Fruit fly (Drosophila melanogaster) whole organism, embryonic: ENCODE data around the gene IleRS-m.

Source experiments
- CG12104 ChIP-seq: fragments of 200-800 bp; sonication (Bioruptor generic); optimal IDR thresholded peaks from 3 replicates; lab custom pipeline; 2016; ENCODE audit warnings: missing biosample characterization, missing genetic modification characterization
- CG12769 ChIP-seq: fragments of 200-800 bp; sonication (Bioruptor generic); optimal IDR thresholded peaks from 2 replicates; lab custom pipeline; 2019; ENCODE audit warnings: missing biosample characterization, mild to moderate bottlenecking, missing genetic modification characterization, moderate library complexity
- CG14441 ChIP-seq: fragments of 200-800 bp; sonication (Bioruptor generic); IDR thresholded peaks from 2 replicates; pipeline ENCODE4 v1.3.6; 2022; ENCODE audit warnings: missing biosample characterization, missing genetic modification characterization
- CG14667 ChIP-seq: fragments of 200-800 bp; sonication (Bioruptor generic); IDR thresholded peaks from 2 replicates; pipeline ENCODE4 v1.3.6; 2022; ENCODE audit warnings: missing biosample characterization, missing genetic modification characterization
- CG14965 ChIP-seq: fragments of 200-800 bp; sonication (Bioruptor generic); optimal IDR thresholded peaks from 2 replicates; lab custom pipeline; 2016; ENCODE audit warnings: missing biosample characterization, missing genetic modification characterization, borderline replicate concordance
- CG15601 ChIP-seq: fragments of 200-800 bp; sonication (Bioruptor generic); optimal IDR thresholded peaks from 3 replicates; lab custom pipeline; 2019; ENCODE audit warnings: missing biosample characterization, mild to moderate bottlenecking, missing genetic modification characterization, moderate library complexity
- CG15696 ChIP-seq: fragments of 200-800 bp; sonication (Bioruptor generic); optimal IDR thresholded peaks from 2 replicates; lab custom pipeline; 2019; ENCODE audit warnings: missing biosample characterization, mild to moderate bottlenecking, missing genetic modification characterization, moderate library complexity
- CG1603 ChIP-seq: fragments of 200-800 bp; sonication (Bioruptor generic); optimal IDR thresholded peaks from 2 replicates; lab custom pipeline; 2019; ENCODE audit warnings: missing biosample characterization, mild to moderate bottlenecking, missing genetic modification characterization, moderate library complexity
- CG17186 ChIP-seq: fragments of 200-800 bp; sonication (Bioruptor generic); optimal IDR thresholded peaks from 3 replicates; lab custom pipeline; 2017; ENCODE audit warnings: missing biosample characterization, missing genetic modification reagents, missing genetic modification characterization
- CG2120 ChIP-seq: fragments of 200-800 bp; sonication (Bioruptor generic); optimal IDR thresholded peaks from 3 replicates; lab custom pipeline; 2016; ENCODE audit warnings: missing biosample characterization, missing genetic modification characterization
- CG34224 ChIP-seq: fragments of 200-800 bp; sonication (Bioruptor generic); IDR thresholded peaks from 3 replicates; pipeline ENCODE4 v1.3.6; 2022; ENCODE audit warnings: missing biosample characterization, missing genetic modification characterization; ENCODE audit not compliant: partially characterized antibody
- CG3838 ChIP-seq: fragments of 200-800 bp; sonication (Bioruptor generic); optimal IDR thresholded peaks from 3 replicates; lab custom pipeline; 2016; ENCODE audit warnings: missing biosample characterization, missing genetic modification characterization
- CG3847 ChIP-seq: fragments of 200-800 bp; sonication (Bioruptor generic); IDR thresholded peaks from 2 replicates; pipeline ENCODE4 v1.3.6; 2022; ENCODE audit warnings: missing biosample characterization, missing genetic modification characterization
- CG4617 ChIP-seq: fragments of 200-800 bp; sonication (Bioruptor generic); optimal IDR thresholded peaks from 3 replicates; lab custom pipeline; 2016; ENCODE audit warnings: missing biosample characterization, missing genetic modification characterization, borderline replicate concordance
- CG4854 ChIP-seq: fragments of 200-800 bp; sonication (Bioruptor generic); optimal IDR thresholded peaks from 2 replicates; lab custom pipeline; 2016; ENCODE audit warnings: missing biosample characterization, missing genetic modification characterization, inconsistent platforms
- CG7839 ChIP-seq: fragments of 200-800 bp; sonication (Bioruptor generic); optimal IDR thresholded peaks from 3 replicates; lab custom pipeline; 2018; ENCODE audit warnings: missing biosample characterization, mild to moderate bottlenecking, missing genetic modification characterization, moderate library complexity
- CHES-1-like ChIP-seq: fragments of 200-800 bp; sonication (Bioruptor generic); optimal IDR thresholded peaks from 2 replicates; lab custom pipeline; 2016; ENCODE audit warnings: missing biosample characterization, missing genetic modification characterization
- CkIIα-i1 ChIP-seq: fragments of 200-800 bp; sonication (Bioruptor generic); IDR thresholded peaks from 2 replicates; pipeline ENCODE4 v1.3.6; 2022; ENCODE audit warnings: missing biosample characterization, missing genetic modification characterization
- Dip3 ChIP-seq: fragments of 200-800 bp; sonication (Bioruptor generic); optimal IDR thresholded peaks from 3 replicates; lab custom pipeline; 2016; ENCODE audit warnings: missing biosample characterization, missing genetic modification characterization
- Dll ChIP-seq: fragments of 200-800 bp; sonication (Bioruptor generic); IDR thresholded peaks from 4 replicates; pipeline ENCODE4 v1.3.6; 2022; ENCODE audit warnings: missing biosample characterization, missing genetic modification characterization; ENCODE audit not compliant: partially characterized antibody
- Doc2 ChIP-seq: fragments of 200-800 bp; sonication (Bioruptor generic); IDR thresholded peaks from 2 replicates; pipeline ENCODE4 v1.3.6; 2022; ENCODE audit warnings: missing biosample characterization, missing genetic modification characterization
- Drgx ChIP-seq: fragments of 200-800 bp; sonication (Bioruptor generic); IDR thresholded peaks from 2 replicates; pipeline ENCODE4 v1.3.6; 2022; ENCODE audit warnings: missing biosample characterization, missing genetic modification characterization
- Ets65A ChIP-seq: fragments of 200-800 bp; sonication (Bioruptor generic); peaks from one replicate; lab custom pipeline; 2016; ENCODE audit warnings: missing biosample characterization, missing genetic modification characterization
- HLH4C ChIP-seq: fragments of 200-800 bp; sonication (Bioruptor generic); IDR thresholded peaks from 3 replicates; pipeline ENCODE4 v1.3.6; 2022; ENCODE audit warnings: missing biosample characterization, missing genetic modification characterization; ENCODE audit not compliant: partially characterized antibody
- HLH54F ChIP-seq: fragments of 200-800 bp; sonication (Bioruptor generic); optimal IDR thresholded peaks from 3 replicates; lab custom pipeline; 2016; ENCODE audit warnings: missing biosample characterization, missing genetic modification characterization
- Mes4 ChIP-seq: fragments of 200-800 bp; sonication (Bioruptor generic); optimal IDR thresholded peaks from 2 replicates; lab custom pipeline; 2016; ENCODE audit warnings: missing biosample characterization, missing genetic modification characterization
- Ptx1 ChIP-seq: fragments of 200-800 bp; sonication (Bioruptor generic); IDR thresholded peaks from 2 replicates; pipeline ENCODE4 v1.3.6; 2022; ENCODE audit warnings: missing biosample characterization, missing genetic modification characterization
- Ravus ChIP-seq: fragments of 200-800 bp; sonication (Bioruptor generic); IDR thresholded peaks from 2 replicates; pipeline ENCODE4 v1.3.6; 2022; ENCODE audit warnings: missing biosample characterization, missing genetic modification characterization
- Rx ChIP-seq: fragments of 200-800 bp; sonication (Bioruptor generic); IDR thresholded peaks from 2 replicates; pipeline ENCODE4 v1.3.6; 2022; ENCODE audit warnings: missing biosample characterization, missing genetic modification characterization
- Spps ChIP-seq: fragments of 200-800 bp; sonication (Bioruptor generic); optimal IDR thresholded peaks from 2 replicates; lab custom pipeline; 2018; ENCODE audit warnings: missing biosample characterization, mild to moderate bottlenecking, missing genetic modification characterization
- Vsx1 ChIP-seq: fragments of 200-800 bp; sonication (Bioruptor generic); optimal IDR thresholded peaks from 2 replicates; lab custom pipeline; 2017; ENCODE audit warnings: missing biosample characterization, mild to moderate bottlenecking, missing genetic modification characterization, missing genetic modification reagents
- ap ChIP-seq: fragments of 200-800 bp; sonication (Bioruptor generic); IDR thresholded peaks from 2 replicates; pipeline ENCODE4 v1.3.6; 2022; ENCODE audit warnings: missing biosample characterization, missing genetic modification characterization
- cad ChIP-seq: fragments of >200 bp; optimal IDR thresholded peaks from 2 replicates; lab custom pipeline; 2017; ENCODE audit warnings: missing biosample characterization, missing genetic modification characterization
- cas ChIP-seq: fragments of 200-800 bp; sonication (Bioruptor generic); IDR thresholded peaks from 2 replicates; pipeline ENCODE4 v1.3.6; 2022; ENCODE audit warnings: missing biosample characterization, missing genetic modification characterization
- dati ChIP-seq: fragments of 200-800 bp; sonication (Bioruptor generic); IDR thresholded peaks from 2 replicates; pipeline ENCODE4 v1.3.6; 2022; ENCODE audit warnings: missing biosample characterization, missing genetic modification characterization
- dmrt11E ChIP-seq: fragments of 200-800 bp; sonication (Bioruptor generic); optimal IDR thresholded peaks from 3 replicates; lab custom pipeline; 2018; ENCODE audit warnings: missing biosample characterization, mild to moderate bottlenecking, missing genetic modification characterization, moderate library complexity
- exex ChIP-seq: fragments of 200-800 bp; sonication (Bioruptor generic); optimal IDR thresholded peaks from 4 replicates; lab custom pipeline; 2018; ENCODE audit warnings: missing biosample characterization, mild to moderate bottlenecking, missing genetic modification characterization, moderate library complexity
- fd3F ChIP-seq: fragments of 200-800 bp; sonication (Bioruptor generic); optimal IDR thresholded peaks from 2 replicates; lab custom pipeline; 2018; ENCODE audit warnings: missing biosample characterization, mild to moderate bottlenecking, missing genetic modification characterization, moderate library complexity
- lab ChIP-seq: fragments of 200-800 bp; sonication (Bioruptor generic); optimal IDR thresholded peaks from 3 replicates; lab custom pipeline; 2017; ENCODE audit warnings: missing biosample characterization, missing genetic modification characterization, mild to moderate bottlenecking, moderate library complexity, missing genetic modification reagents
- maf-S ChIP-seq: fragments of 200-800 bp; sonication (Bioruptor generic); optimal IDR thresholded peaks from 2 replicates; lab custom pipeline; 2016; ENCODE audit warnings: missing biosample characterization, missing genetic modification characterization
- pan ChIP-seq, 4 experiments: fragments of >200 bp in 3 of 4; fragments of 200-800 bp in 1 of 4; sonication (Bioruptor generic) in 1 of 4; optimal IDR thresholded peaks in 3 of 4; IDR thresholded peaks in 1 of 4; 2 replicates each; pipeline versions ENCODE4 v1.3.6 to Lab custom; 2017 to 2022; ENCODE audit warnings: missing biosample characterization in 2 of 4, missing genetic modification characterization in 2 of 4, mixed read lengths in 1 of 4
- peb ChIP-seq: fragments of 200-800 bp; sonication (Bioruptor generic); IDR thresholded peaks from 2 replicates; pipeline ENCODE4 v1.3.6; 2022; ENCODE audit warnings: missing biosample characterization, missing genetic modification characterization
- phol ChIP-seq: fragments of 200-800 bp; sonication (Bioruptor generic); optimal IDR thresholded peaks from 3 replicates; lab custom pipeline; 2018; ENCODE audit warnings: missing biosample characterization, mild to moderate bottlenecking, missing genetic modification characterization, moderate library complexity
- pum ChIP-seq: fragments of 200-800 bp; sonication (Bioruptor generic); optimal IDR thresholded peaks from 2 replicates; lab custom pipeline; 2016; ENCODE audit warnings: missing biosample characterization, missing genetic modification characterization
- row ChIP-seq: fragments of 200-800 bp; sonication (Bioruptor generic); IDR thresholded peaks from 3 replicates; pipeline ENCODE4 v1.3.6; 2022; ENCODE audit warnings: missing biosample characterization, missing genetic modification characterization
- sd ChIP-seq: fragments of 200-800 bp; sonication (Bioruptor generic); optimal IDR thresholded peaks from 3 replicates; lab custom pipeline; 2018; ENCODE audit warnings: missing biosample characterization, mild to moderate bottlenecking, missing genetic modification characterization, moderate library complexity
- stc ChIP-seq: fragments of 200-800 bp; sonication (Bioruptor generic); IDR thresholded peaks from 2 replicates; pipeline ENCODE4 v1.3.6; 2022; ENCODE audit warnings: missing biosample characterization, missing genetic modification characterization
- sug ChIP-seq: fragments of 200-800 bp; optimal IDR thresholded peaks from 2 replicates; lab custom pipeline; 2019; ENCODE audit warnings: missing biosample characterization, mild to moderate bottlenecking, missing genetic modification characterization, moderate library complexity
- vnd ChIP-seq: fragments of 200-800 bp; sonication (Bioruptor generic); IDR thresholded peaks from 3 replicates; pipeline ENCODE4 v1.3.6; 2022; ENCODE audit warnings: missing biosample characterization, missing genetic modification characterization; ENCODE audit not compliant: partially characterized antibody

The IleRS-m gene

dm6 chr3L:16132067-16132418 is 32.0 kb downstream of the IleRS-m start (continued):
- TF ChIP-seq Dll (GFP tag; lab: Robert Waterston, UW), result 0 out of 4 replicates have a peak, but pooled peaks have one; percentile 8
- 0 out of 2 replicates have a peak, but pooled peaks have one; percentile 5 for TF ChIP-seq dati (GFP tag; lab: Robert Waterston, UW)
- TF ChIP-seq stc, result 0 out of 2 replicates have a peak, but pooled peaks have one; percentile 1
- TF ChIP-seq CG4617 (GFP tag; lab: Kevin White, UChicago), result peak; percentile 44
- TF ChIP-seq Rx (GFP tag; lab: Robert Waterston, UW), result 0 out of 2 replicates have a peak, but pooled peaks have one; percentile 3
- 0 out of 2 replicates have a peak, but pooled peaks have one; percentile 29 for TF ChIP-seq Drgx (GFP tag; lab: Robert Waterston, UW)
- TF ChIP-seq CG15696 (tag; lab: Kevin White, UChicago), result no peak
- no peak for TF ChIP-seq fd3F (GFP tag; lab: Kevin White, UChicago)
- no peak for TF ChIP-seq CG14965
- TF ChIP-seq CG34224, result peak; percentile 25; the same call in 1 of the 3 replicates
- no peak for TF ChIP-seq Dip3
- no peak for TF ChIP-seq HLH54F (GFP tag; lab: Kevin White, UChicago)
- no peak for TF ChIP-seq row (GFP tag; lab: Robert Waterston, UW)
- peak; percentile 46 for TF ChIP-seq CG17186
- TF ChIP-seq Ravus (GFP tag; lab: Robert Waterston, UW), result no peak
- TF ChIP-seq Ets65A (GFP tag; lab: Kevin White, UChicago), result no peak
- TF ChIP-seq CG14667 (GFP tag; lab: Robert Waterston, UW), result no peak
- peak; percentile 44 for TF ChIP-seq CG1603 (tag; lab: Kevin White, UChicago)
- TF ChIP-seq CG15601, result no peak
- TF ChIP-seq Mes4 (GFP tag; lab: Kevin White, UChicago), result no peak

- TF ChIP-seq CG7839, result no peak
- no peak for TF ChIP-seq peb (GFP tag; lab: Robert Waterston, UW)
- no peak for TF ChIP-seq Spps (tag; lab: Kevin White, UChicago)
- TF ChIP-seq CG12769 (tag; lab: Kevin White, UChicago), result no peak
- TF ChIP-seq cad (GFP tag; lab: Kevin White, UChicago), result no peak
- no peak for TF ChIP-seq Ptx1 (GFP tag; lab: Robert Waterston, UW)
- no peak for TF ChIP-seq CG3847
- TF ChIP-seq lab (GFP tag; lab: Kevin White, UChicago), result peak; percentile 23
- no peak for TF ChIP-seq CkIIα-i1 (GFP tag; lab: Robert Waterston, UW)
- TF ChIP-seq Vsx1, result no peak
- no peak for TF ChIP-seq CHES-1-like
- no peak for TF ChIP-seq HLH4C (GFP tag; lab: Robert Waterston, UW)
- peak; percentile 85 for TF ChIP-seq exex (tag; lab: Kevin White, UChicago)
- TF ChIP-seq maf-S, result no peak
- no peak for TF ChIP-seq vnd (GFP tag; lab: Robert Waterston, UW)
- TF ChIP-seq CG12104 (GFP tag; lab: Kevin White, UChicago), result no peak
- TF ChIP-seq pan (optimal IDR thresholded peaks at IDR 0.05; lab: Kevin White, UChicago), result no peak
- TF ChIP-seq pan (GFP tag; optimal IDR thresholded peaks at IDR 0.05 in 1 of 2, IDR thresholded peaks at IDR 0.05 in 1 of 2), result no peak
- no peak for TF ChIP-seq ap (GFP tag; lab: Robert Waterston, UW)
- TF ChIP-seq dmrt11E (tag; lab: Kevin White, UChicago), result no peak
- TF ChIP-seq CG14441, result 0 out of 2 replicates have a peak, but pooled peaks have one; percentile 9
- no peak for TF ChIP-seq Doc2 (GFP tag; lab: Robert Waterston, UW)
- TF ChIP-seq phol (tag; lab: Kevin White, UChicago), result no peak
- no peak for TF ChIP-seq CG3838 (GFP tag; lab: Kevin White, UChicago)
- TF ChIP-seq sug, result peak; percentile 74
- TF ChIP-seq sd, result peak; percentile 69
- no peak for TF ChIP-seq cas
- TF ChIP-seq CG2120, result no peak
- TF ChIP-seq CG4854, result no peak
- no peak for TF ChIP-seq pum (GFP tag; lab: Kevin White, UChicago)
These were observed 36.9 kb downstream of the IleRS-m start for dm6 chr3L:16136819-16137553.
